Worm (Caenorhabditis elegans): ENCODE measurements around the gene C50A2.7.
A peak's percentile ranks its signal among the peaks of the same experiment; 100 is the strongest.

C50A2.7 gene

DNA sequence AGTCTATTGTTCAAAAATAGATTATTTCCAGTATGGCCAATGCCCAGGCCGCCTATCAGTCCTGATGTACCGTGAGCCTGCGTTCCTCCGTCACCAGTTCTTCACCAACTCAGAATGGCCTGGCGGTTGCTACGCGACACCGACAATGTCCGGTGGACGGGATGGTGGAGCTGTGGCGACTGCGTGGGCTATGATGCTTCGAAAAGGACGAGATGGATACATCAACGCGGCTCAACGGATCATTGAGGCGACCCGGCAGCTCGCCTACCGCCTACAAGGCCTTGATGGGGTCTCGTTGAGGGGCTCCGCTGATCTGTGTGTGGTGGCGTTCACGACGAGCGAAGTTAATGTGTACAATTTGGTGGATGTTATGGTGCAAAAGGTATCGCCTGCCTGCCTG lies 36.3 kb downstream of the C50A2.7 start:
- no peak for TF ChIP-seq nhr-90 (tag; optimal IDR thresholded peaks at IDR 0.05; ENCODE audit: poor library complexity)
- TF ChIP-seq snpc-4 (tag; optimal IDR thresholded peaks at IDR 0.05): no peak
- no peak for TF ChIP-seq elt-3 (tag; optimal IDR thresholded peaks at IDR 0.05)
- TF ChIP-seq fkh-8 (tag; optimal IDR thresholded peaks at IDR 0.05): no peak
- TF ChIP-seq F16B12.6 (tag; optimal IDR thresholded peaks at IDR 0.05): no peak

DNA sequence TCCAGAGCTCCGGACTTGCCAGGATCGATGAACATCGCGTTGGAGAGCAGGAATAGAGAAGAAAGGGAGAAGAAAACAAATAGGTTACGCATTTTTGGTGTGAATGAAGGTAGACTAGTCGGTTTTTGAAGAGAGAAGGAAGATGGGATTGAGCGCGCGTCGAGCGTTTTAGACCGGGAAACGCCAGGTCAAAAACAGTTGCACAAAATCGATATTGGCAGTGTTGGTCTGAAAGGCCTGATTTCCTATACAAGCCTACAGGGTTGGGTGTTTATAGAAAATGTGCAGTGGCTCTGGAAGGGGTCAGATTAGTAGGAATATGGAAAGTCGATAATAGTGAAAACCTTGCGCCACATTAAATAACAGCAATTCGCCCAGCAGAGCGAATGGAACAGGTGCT lies 41.6 kb downstream of the C50A2.7 start, which contains the start of gene dsl-2:
Gene dsl-2, minus strand, starts transcription at position 101 of the 400 bp plus-strand sequence.
- TF ChIP-seq grh-1 (GFP tag; IDR thresholded peaks at IDR 0.05) (no peak), nhr-85 (tag) (peak; percentile 6)

DNA sequence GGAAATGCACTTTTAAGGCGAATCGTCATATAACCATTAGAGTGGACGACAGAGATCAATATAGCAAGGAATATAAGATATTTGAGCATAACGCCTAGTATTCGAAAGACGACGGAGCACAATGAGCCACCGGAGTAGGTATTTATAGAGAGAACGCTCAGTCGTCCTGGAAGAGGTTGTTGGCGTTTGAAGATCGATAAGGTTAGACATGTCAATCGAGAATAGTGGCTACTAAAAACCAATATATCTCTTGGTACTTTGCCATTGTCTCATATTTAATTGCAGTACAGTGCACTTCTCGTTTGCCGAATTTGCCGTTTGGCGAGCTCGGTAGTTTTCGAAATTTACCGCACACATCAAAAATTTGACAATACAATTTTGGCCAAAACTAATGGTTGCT lies 44.8 kb downstream of the C50A2.7 start, which contains the start of gene dsl-1:
Gene dsl-1, minus strand, starts transcription at position 101 of the 400 bp plus-strand sequence.
- TF ChIP-seq xbp-1 (tag; optimal IDR thresholded peaks at IDR 0.05): no peak
- TF ChIP-seq blmp-1 (tag; optimal IDR thresholded peaks at IDR 0.05): no peak
- no peak for TF ChIP-seq swsn-7 (tag; optimal IDR thresholded peaks at IDR 0.05)

DNA sequence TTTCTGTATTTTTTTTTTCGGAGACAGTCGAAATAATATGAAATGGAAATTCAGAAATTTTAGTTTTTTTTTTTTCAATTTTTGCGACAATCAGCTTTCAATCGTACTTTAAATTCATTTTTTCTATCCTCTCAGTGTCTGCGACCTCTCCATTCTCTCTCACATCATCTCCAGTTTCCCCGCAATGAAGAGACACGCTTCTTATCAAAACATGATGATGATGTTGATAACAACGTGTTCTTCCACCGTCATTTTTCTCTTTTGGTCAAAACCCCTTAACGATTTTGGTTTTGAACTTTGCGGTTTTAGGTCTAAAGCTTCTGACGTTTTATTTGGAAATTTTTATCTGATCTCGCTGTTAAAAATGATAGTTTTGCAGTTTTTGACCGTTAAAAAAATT lies 46.1 kb downstream of the C50A2.7 start:
- TF ChIP-seq nhr-11 (tag; optimal IDR thresholded peaks at IDR 0.05) (no peak), nhr-76 (tag; optimal IDR thresholded peaks at IDR 0.05) (no peak), skn-1 (tag; optimal IDR thresholded peaks at IDR 0.05) (no peak), blmp-1 (tag; optimal IDR thresholded peaks at IDR 0.05) (peak; percentile 50), elt-3 (tag; optimal IDR thresholded peaks at IDR 0.05) (peak in 1 of 6 experiments; percentile 64), lin-35 (GFP tag; optimal IDR thresholded peaks at IDR 0.05) (no peak), zip-4 (GFP tag; optimal IDR thresholded peaks at IDR 0.05) (no peak), ceh-63 (GFP tag; optimal IDR thresholded peaks at IDR 0.05) (no peak)

DNA sequence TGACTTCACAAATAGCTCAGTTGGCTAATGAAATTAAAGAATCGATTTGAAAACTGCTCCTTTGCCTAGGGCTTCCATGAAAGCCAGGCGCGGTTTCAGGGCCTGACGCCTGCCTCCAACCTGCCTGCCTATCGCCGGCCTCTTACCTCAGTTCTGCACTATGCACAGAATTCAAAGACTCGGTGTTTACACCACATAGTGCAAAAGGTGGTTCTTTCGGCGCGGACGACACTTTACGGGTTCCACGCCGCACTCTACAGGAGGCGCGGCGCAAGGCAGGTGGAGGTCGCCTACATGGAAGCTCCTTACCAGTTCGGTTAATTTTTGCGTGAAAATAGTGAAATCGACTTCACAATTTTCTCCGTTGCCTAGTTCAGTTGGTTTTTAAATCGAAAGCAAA lies 46.6 kb downstream of the C50A2.7 start:
- TF ChIP-seq snu-23 (GFP tag; optimal IDR thresholded peaks at IDR 0.05): no peak
- no peak for TF ChIP-seq hlh-4 (tag; optimal IDR thresholded peaks at IDR 0.05)
- TF ChIP-seq unc-30 (tag; optimal IDR thresholded peaks at IDR 0.05): no peak
- no peak for TF ChIP-seq tlp-1 (tag; optimal IDR thresholded peaks at IDR 0.05)
- no peak for TF ChIP-seq ceh-90 (tag; optimal IDR thresholded peaks at IDR 0.05)
- TF ChIP-seq nhr-20 (tag; optimal IDR thresholded peaks at IDR 0.05): no peak
- TF ChIP-seq Y116A8C.19 (tag; optimal IDR thresholded peaks at IDR 0.05; ENCODE audit: borderline replicate concordance): no peak
- no peak for TF ChIP-seq unc-98 (GFP tag; IDR thresholded peaks at IDR 0.05)
- no peak for TF ChIP-seq lin-14 (GFP tag; optimal IDR thresholded peaks at IDR 0.05)
- no peak for TF ChIP-seq nhr-19 (GFP tag; conservative IDR thresholded peaks at IDR 0.05)

DNA sequence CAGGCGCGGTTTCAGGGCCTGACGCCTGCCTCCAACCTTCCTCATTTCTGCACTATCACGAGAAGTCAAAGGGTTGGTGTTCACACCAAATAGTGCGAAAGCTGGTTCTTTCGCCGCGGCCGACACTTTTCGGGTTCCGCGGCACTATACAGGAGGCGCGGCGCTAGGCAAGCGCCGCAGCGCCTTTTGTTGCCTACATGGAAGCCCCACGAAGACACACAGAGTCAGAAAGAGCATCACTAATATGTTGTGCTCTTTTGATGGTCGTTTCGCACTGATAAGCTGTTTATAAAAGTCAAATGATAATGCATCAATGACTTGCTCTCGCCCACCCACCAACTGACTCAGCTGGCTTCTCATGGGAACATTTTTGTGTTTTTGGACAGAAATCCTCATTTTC lies 48.7 kb downstream of the C50A2.7 start:
- TF ChIP-seq mab-9 (GFP tag; IDR thresholded peaks at IDR 0.05): no peak
- TF ChIP-seq snpc-4 (tag; optimal IDR thresholded peaks at IDR 0.05): peak; percentile 52
- TF ChIP-seq efl-1 (optimal IDR thresholded peaks at IDR 0.05): no peak
- TF ChIP-seq efl-1 (GFP tag; optimal IDR thresholded peaks at IDR 0.05 in 1 of 2): peak in 1 of 2 experiments; percentile 27
- peak; percentile 42 for TF ChIP-seq elt-2 (tag; optimal IDR thresholded peaks at IDR 0.05)

DNA sequence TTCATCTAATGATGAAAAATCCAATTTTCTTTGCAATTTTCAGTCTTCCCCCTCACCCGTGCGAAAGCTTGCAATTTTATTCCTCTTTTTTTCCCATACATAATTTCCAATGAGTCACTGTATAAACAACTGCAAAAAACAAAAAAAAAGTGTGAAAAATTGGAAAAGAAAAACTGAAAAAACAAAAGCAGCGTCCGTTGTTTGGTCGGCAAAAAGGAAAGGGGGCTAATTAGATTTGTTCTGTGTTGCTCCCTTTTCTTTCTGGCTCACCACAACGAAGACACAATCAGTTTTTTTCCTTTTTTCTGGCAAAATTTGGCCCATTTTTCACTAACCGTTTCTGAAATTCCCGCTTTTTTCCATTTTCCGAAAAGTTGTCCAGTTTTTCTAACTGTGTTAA lies 49.1 kb downstream of the C50A2.7 start:
- TF ChIP-seq lin-13 (GFP tag; optimal IDR thresholded peaks at IDR 0.05) (no peak), fkh-10 (GFP tag; optimal IDR thresholded peaks at IDR 0.05) (peak; percentile 1), elt-3 (tag; optimal IDR thresholded peaks at IDR 0.05) (no peak), lin-14 (GFP tag; optimal IDR thresholded peaks at IDR 0.05) (peak; percentile 36)
